Fruit fly (Drosophila melanogaster): Measurements from ENCODE around the gene Tob.

Tob gene

DNA sequence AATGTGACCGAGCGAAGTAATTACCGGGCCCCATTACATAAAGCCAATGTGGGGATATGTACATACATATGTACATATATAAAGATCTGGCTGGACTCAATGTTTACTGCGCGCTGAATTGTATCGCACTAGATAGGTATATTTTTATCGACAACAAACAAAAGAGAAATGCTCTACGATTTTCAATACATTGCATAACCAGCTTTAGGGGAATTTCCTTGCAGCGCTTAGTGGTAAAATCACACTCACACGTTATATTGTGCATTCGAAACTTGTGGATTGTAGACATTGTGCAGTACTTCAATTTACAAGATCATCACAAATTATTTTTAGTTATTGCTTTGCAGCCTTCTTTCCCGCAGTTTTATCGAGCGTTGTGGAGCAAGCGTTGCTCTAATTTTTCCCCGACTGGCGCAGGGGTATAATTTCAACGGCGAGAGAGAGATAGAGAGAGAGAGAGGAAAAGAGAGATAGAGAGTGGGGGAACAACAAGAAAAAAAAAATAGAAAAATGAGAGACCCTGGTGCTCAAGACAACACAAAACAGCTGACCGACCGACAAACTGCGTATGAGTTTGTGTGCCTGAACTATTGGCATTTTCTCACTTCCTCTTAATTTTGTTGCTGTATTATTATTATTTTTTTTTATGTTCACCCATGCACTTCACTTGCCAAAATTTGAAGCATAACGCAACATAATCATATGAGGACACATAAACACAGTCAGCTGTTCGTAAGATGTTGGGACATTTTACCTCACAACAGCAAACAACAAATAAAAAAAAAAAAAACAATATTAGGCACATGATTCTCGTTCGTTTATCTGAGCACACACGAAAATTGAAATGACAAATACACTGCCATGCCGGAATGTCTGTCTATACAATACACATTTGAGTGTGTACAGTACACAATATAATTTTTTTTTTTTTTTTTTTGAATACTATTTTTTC lies 2.0 kb downstream of the Tob start:
- TF ChIP-seq dl (GFP tag; optimal IDR thresholded peaks at IDR 0.05; ENCODE audit: insufficient read depth in 1 of 2, partially characterized antibody in 2 of 2), result peak in 1 of 2 experiments; percentile 52
- no peak for TF ChIP-seq GATAd (GFP tag; optimal IDR thresholded peaks at IDR 0.05)
- peak; percentile 25 for TF ChIP-seq Dif (GFP tag; optimal IDR thresholded peaks at IDR 0.05; ENCODE audit: partially characterized antibody)

- no peak for TF ChIP-seq GATAd (GFP tag; optimal IDR thresholded peaks at IDR 0.05)
- TF ChIP-seq tai (GFP tag; optimal IDR thresholded peaks at IDR 0.05), result no peak
- no peak for TF ChIP-seq rgr (GFP tag; optimal IDR thresholded peaks at IDR 0.05)
- no peak for TF ChIP-seq Hr78 (GFP tag; optimal IDR thresholded peaks at IDR 0.05)
- no peak for TF ChIP-seq foxo (GFP tag; optimal IDR thresholded peaks at IDR 0.05)
- TF ChIP-seq pan (optimal IDR thresholded peaks at IDR 0.05), result no peak
Observed at dm6 chrX:16088279-16088678, 3.0 kb downstream of the Tob start.

- TF ChIP-seq Dif (GFP tag; optimal IDR thresholded peaks at IDR 0.05; ENCODE audit: partially characterized antibody) (peak; percentile 28), dl (GFP tag; optimal IDR thresholded peaks at IDR 0.05; ENCODE audit: insufficient read depth in 1 of 2, partially characterized antibody in 2 of 2) (no peak)
Observed at dm6 chrX:16087496-16087895, 3.8 kb downstream of the Tob start.

DNA sequence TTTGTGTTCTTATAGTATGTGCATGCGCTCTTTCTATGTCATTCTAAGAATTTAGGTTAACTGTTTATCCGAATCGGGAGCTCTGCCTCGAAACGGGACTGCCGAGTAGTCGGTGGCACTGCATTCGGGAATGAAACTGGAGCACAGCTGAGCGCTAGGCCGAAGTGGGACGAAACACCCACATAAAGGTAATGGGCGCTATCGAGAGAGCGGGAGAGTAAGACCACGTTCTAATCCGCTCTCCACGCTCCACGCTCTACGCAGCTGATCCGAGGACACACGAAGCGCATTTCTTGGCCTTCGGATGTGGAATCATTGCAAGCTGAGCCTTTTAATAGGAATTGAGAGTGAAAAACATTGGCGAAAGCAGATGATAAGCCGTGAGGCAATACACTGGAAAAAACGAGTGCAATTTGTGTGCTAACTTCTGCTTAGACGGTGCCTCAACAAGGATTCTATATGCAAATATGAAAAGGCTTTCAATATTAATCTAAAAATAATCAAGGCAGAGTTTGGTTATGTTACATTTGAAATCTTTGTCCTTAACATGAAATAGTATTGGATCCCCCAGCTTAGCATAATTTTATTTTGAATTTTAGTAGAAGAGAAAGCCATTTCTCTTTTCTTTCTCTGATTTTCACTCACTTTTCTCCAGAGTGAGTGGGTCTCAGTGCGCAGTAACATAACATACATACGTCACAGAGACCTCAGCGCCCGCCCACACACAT lies 5.3 kb downstream of the Tob start:
- TF ChIP-seq h (GFP tag; optimal IDR thresholded peaks at IDR 0.05), result no peak
- no peak for TF ChIP-seq Sp1 (GFP tag; optimal IDR thresholded peaks at IDR 0.05)
- peak; percentile 3 for TF ChIP-seq OdsH (GFP tag; optimal IDR thresholded peaks at IDR 0.05)
- TF ChIP-seq fru (GFP tag; optimal IDR thresholded peaks at IDR 0.05), result peak; percentile 32
- TF ChIP-seq ey (GFP tag; optimal IDR thresholded peaks at IDR 0.05), result peak; percentile 38

dm6 chrX:16082932-16083331 lies 8.4 kb downstream of the Tob start, which contains the start of gene CG8958:
CG8958 (plus strand) TSS chrX:16083232.
- TF ChIP-seq GATAd (GFP tag; optimal IDR thresholded peaks at IDR 0.05) (no peak), tai (GFP tag; optimal IDR thresholded peaks at IDR 0.05) (no peak), br (GFP tag; optimal IDR thresholded peaks at IDR 0.05) (no peak), Vsx2 (GFP tag; optimal IDR thresholded peaks at IDR 0.05; ENCODE audit: partially characterized antibody) (no peak), Abd-B (GFP tag; optimal IDR thresholded peaks at IDR 0.05) (no peak), brk (GFP tag; optimal IDR thresholded peaks at IDR 0.05) (no peak)

DNA sequence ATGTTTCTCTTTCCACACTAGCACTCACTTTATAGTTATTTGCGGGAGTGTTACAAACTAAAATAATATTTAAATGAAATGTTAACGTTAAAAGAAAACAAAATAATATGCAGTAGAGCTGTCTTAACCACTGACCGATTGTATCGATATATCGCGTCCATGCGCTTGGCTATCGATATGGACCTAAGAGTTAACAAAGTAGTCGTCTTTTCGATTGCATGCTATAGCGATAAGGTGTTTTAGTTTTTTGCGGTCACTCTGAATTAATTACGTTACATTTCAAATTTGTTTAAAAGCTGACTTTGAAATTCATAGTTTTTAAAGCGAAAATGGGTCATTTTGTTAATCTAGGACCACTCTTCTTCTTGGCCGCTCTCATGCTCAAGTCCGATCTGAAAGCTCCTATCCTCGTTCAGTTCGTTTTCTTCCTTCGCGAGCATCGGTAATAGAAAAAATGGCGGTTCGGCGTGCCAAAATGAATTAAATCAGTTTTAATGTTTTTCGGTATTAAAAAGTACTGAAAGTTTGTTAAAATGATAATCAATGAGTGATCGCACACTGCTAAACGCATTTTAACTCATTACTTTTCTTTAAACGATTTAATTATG lies 17.8 kb downstream of the Tob start, which contains the start of gene Nipsnap:
Nipsnap (minus strand) TSS at position 194 of the 608 bp plus-strand sequence.
- TF ChIP-seq Hr83 (GFP tag; optimal IDR thresholded peaks at IDR 0.05; ENCODE audit: poor library complexity, severe bottlenecking), result peak; percentile 37
- no peak for TF ChIP-seq sv (GFP tag; optimal IDR thresholded peaks at IDR 0.05)
- TF ChIP-seq Jra (GFP tag; optimal IDR thresholded peaks at IDR 0.05), result peak; percentile 11
- TF ChIP-seq Hnf4 (GFP tag; optimal IDR thresholded peaks at IDR 0.05), result peak; percentile 8

dm6 chrX:16072658-16073374 lies 18.5 kb downstream of the Tob start:
- TF ChIP-seq Myc (optimal IDR thresholded peaks at IDR 0.05) (peak; percentile 81), Rel (GFP tag; optimal IDR thresholded peaks at IDR 0.05) (no peak), Rel (tag; optimal IDR thresholded peaks at IDR 0.05) (no peak)
